Worm (Caenorhabditis elegans) whole organism, L4 larva: ENCODE measurements around the gene rpc-2.

Experiments
- attf-4 ChIP-seq: sonication (generic microtip); optimal IDR thresholded peaks from 3 replicates; lab custom pipeline; 2017; ENCODE audit warnings: missing biosample characterization, missing genetic modification characterization
- ceh-82 ChIP-seq: sonication (generic microtip); optimal IDR thresholded peaks from 2 replicates; lab custom pipeline; 2017; ENCODE audit warnings: missing biosample characterization, missing genetic modification characterization
- duxl-1 ChIP-seq: sonication (generic microtip); optimal IDR thresholded peaks from 2 replicates; lab custom pipeline; 2016; ENCODE audit warnings: mild to moderate bottlenecking, missing genetic modification characterization, moderate library complexity, missing compliant biosample characterization; ENCODE audit not compliant: poor library complexity
- lin-13 ChIP-seq: fragments of 150-350 bp; optimal IDR thresholded peaks from 2 replicates; lab custom pipeline; 2014; ENCODE audit warnings: missing biosample characterization, missing genetic modification reagents, missing genetic modification characterization
- lin-39 ChIP-seq: fragments of 150-350 bp; optimal IDR thresholded peaks from 2 replicates; lab custom pipeline; 2014; ENCODE audit warnings: missing biosample characterization, missing genetic modification reagents, missing genetic modification characterization
- mep-1 ChIP-seq: fragments of 150-350 bp; sonication (generic microtip); optimal IDR thresholded peaks from 3 replicates; lab custom pipeline; 2014; ENCODE audit warnings: missing biosample characterization, missing genetic modification characterization
- nhr-10 ChIP-seq: fragments of 150-350 bp; optimal IDR thresholded peaks from 2 replicates; lab custom pipeline; 2014; ENCODE audit warnings: missing biosample characterization, missing genetic modification characterization
- nhr-237 ChIP-seq: sonication (generic microtip); optimal IDR thresholded peaks from 2 replicates; lab custom pipeline; 2017; ENCODE audit warnings: missing biosample characterization, missing genetic modification characterization
- skn-1 ChIP-seq: fragments of 150-350 bp; optimal IDR thresholded peaks from 2 replicates; lab custom pipeline; 2014; ENCODE audit warnings: missing biosample characterization, missing genetic modification characterization
- unc-39 ChIP-seq: sonication (generic microtip); optimal IDR thresholded peaks from 2 replicates; lab custom pipeline; 2017; ENCODE audit warnings: missing biosample characterization, missing genetic modification characterization

- TF ChIP-seq mep-1 (tag; lab: Kevin White, UChicago) (no peak), skn-1 (no peak), nhr-237 (tag; lab: Kevin White, UChicago) (no peak), lin-39 (tag; lab: Kevin White, UChicago) (no peak), unc-39 (tag; lab: Kevin White, UChicago) (no peak), lin-13 (GFP tag; lab: Kevin White, UChicago) (no peak), duxl-1 (no peak), ceh-82 (tag; lab: Kevin White, UChicago) (no peak), attf-4 (tag; lab: Kevin White, UChicago) (no peak), nhr-10 (tag; lab: Kevin White, UChicago) (no peak)
These were observed 28.5 kb downstream of the rpc-2 start for ce11 chrIII:5585711-5586110.
